Worm (Caenorhabditis elegans) whole organism, L4 larva: Measurements from ENCODE around the gene sra-34.

Experiments used
- ama-1 ChIP-seq: fragments of 150-350 bp; optimal IDR thresholded peaks from 2 replicates; lab custom pipeline; 2014; ENCODE audit warnings: inconsistent platforms, mixed read lengths
- ceh-82 ChIP-seq: sonication (generic microtip); optimal IDR thresholded peaks from 2 replicates; lab custom pipeline; 2017; ENCODE audit warnings: missing biosample characterization, missing genetic modification characterization
- egl-43 ChIP-seq: fragments of 200-800 bp; sonication (Bioruptor generic); IDR thresholded peaks from 2 replicates; pipeline ENCODE4 v1.3.6; 2022; ENCODE audit warnings: missing genetic modification reagents, missing genetic modification characterization, missing compliant biosample characterization
- lin-15B ChIP-seq: fragments of 150-350 bp; sonication (generic microtip); optimal IDR thresholded peaks from 3 replicates; lab custom pipeline; 2014; ENCODE audit warnings: missing biosample characterization, missing genetic modification characterization
- mdl-1 ChIP-seq, 2 experiments: fragments of 150-350 bp in 1 of 2; sonication (generic microtip) in 1 of 2; optimal IDR thresholded peaks; 2 replicates each; lab custom pipeline; 2014 to 2017; ENCODE audit warnings: missing biosample characterization in 2 of 2, missing genetic modification characterization in 2 of 2
- mxl-2 ChIP-seq: fragments of 200-800 bp; sonication (Bioruptor generic); conservative IDR thresholded peaks from 2 replicates; pipeline ENCODE4 v1.3.6; 2022; ENCODE audit warnings: missing genetic modification reagents, missing genetic modification characterization, missing compliant biosample characterization
- nhr-77 ChIP-seq: fragments of 150-350 bp; optimal IDR thresholded peaks from 2 replicates; lab custom pipeline; 2014; ENCODE audit warnings: missing biosample characterization, missing genetic modification characterization
- pha-4 ChIP-seq, 2 experiments: fragments of 150-350 bp in 1 of 2; fragments of 200-800 bp in 1 of 2; sonication (Bioruptor generic) in 1 of 2; IDR thresholded peaks in 1 of 2; optimal IDR thresholded peaks in 1 of 2; 2 replicates each; pipeline versions ENCODE4 v1.3.6 to Lab custom; 2014 to 2022; ENCODE audit warnings: missing genetic modification characterization in 2 of 2, missing genetic modification reagents in 2 of 2, missing biosample characterization in 1 of 2, missing compliant biosample characterization in 1 of 2
- php-3 ChIP-seq: fragments of 200-800 bp; sonication (Bioruptor generic); IDR thresholded peaks from 2 replicates; pipeline ENCODE4 v1.3.6; 2022; ENCODE audit warnings: missing genetic modification reagents, missing genetic modification characterization, missing compliant biosample characterization
- pqm-1 ChIP-seq: sonication (generic microtip); optimal IDR thresholded peaks from 2 replicates; lab custom pipeline; 2017; ENCODE audit warnings: missing biosample characterization, missing genetic modification characterization

- TF ChIP-seq lin-15B, result no peak
- no peak for TF ChIP-seq php-3 (GFP tag; lab: Robert Waterston, UW)
- no peak for TF ChIP-seq mxl-2 (GFP tag; lab: Robert Waterston, UW)
- TF ChIP-seq pha-4 (GFP tag; IDR thresholded peaks at IDR 0.05; lab: Robert Waterston, UW), result no peak
- no peak for TF ChIP-seq pha-4 (tag; optimal IDR thresholded peaks at IDR 0.05; lab: Kevin White, UChicago)
- TF ChIP-seq pqm-1 (tag; lab: Kevin White, UChicago), result no peak
- TF ChIP-seq egl-43, result no peak
- TF ChIP-seq mdl-1 (tag; optimal IDR thresholded peaks at IDR 0.05; lab: Kevin White, UChicago), result no peak
- TF ChIP-seq ama-1 (lab: Kevin White, UChicago), result no peak
- TF ChIP-seq ceh-82 (tag; lab: Kevin White, UChicago), result no peak
- no peak for TF ChIP-seq nhr-77
Measured at ce11 chrII:4543568-4543967, at the start of gene sra-34.
